Fruit fly (Drosophila melanogaster): Measurements from ENCODE around the gene CG42750.
A peak's percentile ranks its signal among the peaks of the same experiment; 100 is the strongest.

The CG42750 gene

DNA sequence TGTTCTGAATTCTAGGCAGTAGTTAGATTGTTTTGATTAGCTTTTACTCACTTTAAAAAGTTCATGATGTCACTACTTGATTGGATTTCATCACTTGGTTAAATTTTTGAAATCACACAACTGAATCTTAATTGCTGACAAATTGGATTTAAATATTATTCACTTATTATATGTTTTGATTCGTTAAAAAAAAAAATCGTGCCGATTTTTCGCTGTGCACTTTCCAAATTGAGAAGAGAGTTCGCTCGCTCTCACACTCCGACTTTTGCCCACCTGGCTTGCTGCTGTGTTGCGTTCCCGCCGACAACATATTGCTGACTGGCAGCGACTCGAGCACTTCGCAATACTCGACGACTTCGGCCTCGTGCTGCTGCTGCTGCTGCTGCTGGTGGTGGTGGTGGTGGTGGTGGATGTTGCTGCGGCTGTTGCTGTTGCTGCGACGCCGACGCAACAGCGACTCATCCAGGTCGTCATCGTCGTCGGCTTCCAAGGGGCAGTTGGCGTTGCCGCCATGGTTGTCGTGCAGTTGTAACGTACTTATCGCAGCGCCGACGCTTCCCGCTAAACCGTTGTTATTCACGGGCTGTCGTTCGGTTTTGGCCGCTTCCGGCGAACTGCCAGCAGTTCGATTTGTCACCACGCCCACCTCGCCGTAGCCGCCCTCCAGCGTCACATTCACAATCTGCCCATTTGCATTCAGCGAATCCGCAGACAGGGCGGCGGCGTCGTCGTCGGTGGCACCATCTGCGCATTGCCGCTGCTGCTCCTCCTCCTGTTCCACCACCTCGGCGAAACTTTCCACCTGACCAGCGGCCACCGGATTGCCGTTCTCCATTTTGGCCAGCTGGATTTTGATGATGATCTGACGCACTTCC, 133.9 kb downstream of the CG42750 start (continued):
- no peak for TF ChIP-seq CG2116 (GFP tag; optimal IDR thresholded peaks at IDR 0.05)
- TF ChIP-seq ro (GFP tag; IDR thresholded peaks at IDR 0.05) = no peak
- TF ChIP-seq zfh2 (GFP tag; optimal IDR thresholded peaks at IDR 0.05) = peak; percentile 52
- TF ChIP-seq ftz-f1 (GFP tag; optimal IDR thresholded peaks at IDR 0.05) = peak; percentile 37
- TF ChIP-seq CG42726 (GFP tag; IDR thresholded peaks at IDR 0.05; ENCODE audit: partially characterized antibody) = 0 out of 2 replicates have a peak, but pooled peaks have one; percentile 27
- no peak for TF ChIP-seq her (GFP tag; optimal IDR thresholded peaks at IDR 0.05)
- TF ChIP-seq schlank (tag; optimal IDR thresholded peaks at IDR 0.05) = peak; percentile 25
- 0 out of 2 replicates have a peak, but pooled peaks have one; percentile 7 for TF ChIP-seq CG4360 (GFP tag; IDR thresholded peaks at IDR 0.05)
- peak; percentile 68 for TF ChIP-seq nmo (GFP tag; optimal IDR thresholded peaks at IDR 0.05)
- TF ChIP-seq Dll (GFP tag; IDR thresholded peaks at IDR 0.05; ENCODE audit: partially characterized antibody) = no peak
- 0 out of 2 replicates have a peak, but pooled peaks have one; percentile 12 for TF ChIP-seq CG6272 (GFP tag; IDR thresholded peaks at IDR 0.05)
- TF ChIP-seq CG8944 (GFP tag; optimal IDR thresholded peaks at IDR 0.05) = no peak
- no peak for TF ChIP-seq CG1832 (GFP tag; optimal IDR thresholded peaks at IDR 0.05)
- no peak for TF ChIP-seq gsb (GFP tag; IDR thresholded peaks at IDR 0.05)
- TF ChIP-seq fu2 (GFP tag; optimal IDR thresholded peaks at IDR 0.05) = peak; percentile 54
- peak; percentile 16 for TF ChIP-seq pnt (GFP tag; optimal IDR thresholded peaks at IDR 0.05)
- TF ChIP-seq usp (GFP tag; optimal IDR thresholded peaks at IDR 0.05) = no peak
- TF ChIP-seq CG10321 (GFP tag; IDR thresholded peaks at IDR 0.05) = no peak
- TF ChIP-seq Dfd (GFP tag; optimal IDR thresholded peaks at IDR 0.05) = peak in 1 of 2 experiments; percentile 4
- peak; percentile 8 for TF ChIP-seq CG2202 (tag; optimal IDR thresholded peaks at IDR 0.05)
- no peak for TF ChIP-seq jigr1 (GFP tag; IDR thresholded peaks at IDR 0.05)
- peak; percentile 40; the same call in 1 of the 2 replicates for TF ChIP-seq CG31224 (GFP tag; IDR thresholded peaks at IDR 0.05)
- no peak for TF ChIP-seq salm (tag; optimal IDR thresholded peaks at IDR 0.05)
- TF ChIP-seq CG30403 (GFP tag; optimal IDR thresholded peaks at IDR 0.05) = peak; percentile 76
- peak; percentile 44 for TF ChIP-seq Dip3 (GFP tag; optimal IDR thresholded peaks at IDR 0.05)
- peak; percentile 71 for TF ChIP-seq slbo (GFP tag; IDR thresholded peaks at IDR 0.05)
- no peak for TF ChIP-seq trh (GFP tag; optimal IDR thresholded peaks at IDR 0.05)
- no peak for TF ChIP-seq stwl (tag; optimal IDR thresholded peaks at IDR 0.05)
- peak; percentile 36; the same call in 1 of the 2 replicates for TF ChIP-seq seq (GFP tag; IDR thresholded peaks at IDR 0.05)
- TF ChIP-seq pita (GFP tag; optimal IDR thresholded peaks at IDR 0.05) = no peak
- TF ChIP-seq fd102C (GFP tag; optimal IDR thresholded peaks at IDR 0.05) = no peak
- TF ChIP-seq dpn (GFP tag; optimal IDR thresholded peaks at IDR 0.05) = peak; percentile 68 to 79
- no peak for TF ChIP-seq Aef1 (GFP tag; IDR thresholded peaks at IDR 0.05)
- no peak for TF ChIP-seq NFAT (GFP tag; IDR thresholded peaks at IDR 0.05)
- peak; percentile 78 for TF ChIP-seq CG2120 (GFP tag; optimal IDR thresholded peaks at IDR 0.05)
- no peak for TF ChIP-seq CG9876 (GFP tag; optimal IDR thresholded peaks at IDR 0.05)
- TF ChIP-seq MBD-R2 (GFP tag; IDR thresholded peaks at IDR 0.05) = peak; percentile 23; the same call in 1 of the 2 replicates
- TF ChIP-seq CG18011 (GFP tag; optimal IDR thresholded peaks at IDR 0.05) = peak; percentile 50
- peak; percentile 21; the same call in 1 of the 3 replicates for TF ChIP-seq Dbx (GFP tag; IDR thresholded peaks at IDR 0.05)
- peak; percentile 23 for TF ChIP-seq CG13624 (GFP tag; optimal IDR thresholded peaks at IDR 0.05)
- no peak for TF ChIP-seq abd-A (tag; optimal IDR thresholded peaks at IDR 0.05)
- peak; percentile 28; the same call in 1 of the 3 replicates for TF ChIP-seq CG11560 (tag; IDR thresholded peaks at IDR 0.05)
- peak; percentile 68 for TF ChIP-seq CG34376 (GFP tag; optimal IDR thresholded peaks at IDR 0.05)
- peak; percentile 77 for TF ChIP-seq CG32532 (GFP tag; IDR thresholded peaks at IDR 0.05)
- 0 out of 2 replicates have a peak, but pooled peaks have one; percentile 27 for TF ChIP-seq danr (GFP tag; IDR thresholded peaks at IDR 0.05)
- no peak for TF ChIP-seq tup (GFP tag; optimal IDR thresholded peaks at IDR 0.05)
- peak; percentile 49 for TF ChIP-seq caup (GFP tag; optimal IDR thresholded peaks at IDR 0.05; ENCODE audit: severe bottlenecking)
- no peak; the same call in 1 of the 2 replicates for TF ChIP-seq Ada2b (GFP tag; IDR thresholded peaks at IDR 0.05)
- TF ChIP-seq CG7928 (GFP tag; optimal IDR thresholded peaks at IDR 0.05) = no peak

Data from whole organism, embryonic.